Fruit fly (Drosophila melanogaster): ENCODE measurements around the gene Datp.

Gene Datp

DNA sequence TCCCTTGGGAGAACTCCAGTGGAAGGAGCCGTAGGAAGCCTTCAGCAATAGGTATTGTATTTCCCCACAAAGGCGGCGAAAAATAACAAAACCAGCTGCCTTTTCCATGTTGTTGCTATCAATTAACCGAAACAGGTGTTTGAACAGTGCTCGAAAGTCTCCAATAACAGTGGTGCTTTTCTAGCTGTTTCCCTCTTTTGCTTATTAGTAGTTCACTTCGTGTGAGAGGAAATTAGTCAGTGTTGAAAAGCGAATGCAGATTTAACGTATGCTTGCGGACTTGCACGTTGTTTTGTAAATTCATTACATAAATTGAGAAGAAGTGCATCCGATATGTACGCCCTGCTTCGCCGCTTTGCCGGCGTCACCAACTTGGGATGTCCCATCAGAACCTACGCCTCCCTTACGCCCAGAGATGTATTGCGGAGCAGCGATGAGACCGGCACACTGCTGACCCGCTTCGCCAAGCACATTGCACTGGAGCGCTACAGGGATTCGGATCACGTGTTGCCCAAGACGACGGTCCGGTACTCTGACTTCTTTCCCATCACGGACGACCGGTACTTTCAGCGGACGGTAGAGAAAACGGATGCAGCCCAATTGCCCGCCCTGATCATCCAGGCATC, at the start of gene Datp, which contains the start of gene CG4619:
Datp (minus strand) TSS at position 160 of the 626 bp plus-strand sequence.
CG4619 (plus strand) TSS at position 233 of the 626 bp plus-strand sequence.
- no peak for TF ChIP-seq CG8478 (optimal IDR thresholded peaks at IDR 0.05)

DNA sequence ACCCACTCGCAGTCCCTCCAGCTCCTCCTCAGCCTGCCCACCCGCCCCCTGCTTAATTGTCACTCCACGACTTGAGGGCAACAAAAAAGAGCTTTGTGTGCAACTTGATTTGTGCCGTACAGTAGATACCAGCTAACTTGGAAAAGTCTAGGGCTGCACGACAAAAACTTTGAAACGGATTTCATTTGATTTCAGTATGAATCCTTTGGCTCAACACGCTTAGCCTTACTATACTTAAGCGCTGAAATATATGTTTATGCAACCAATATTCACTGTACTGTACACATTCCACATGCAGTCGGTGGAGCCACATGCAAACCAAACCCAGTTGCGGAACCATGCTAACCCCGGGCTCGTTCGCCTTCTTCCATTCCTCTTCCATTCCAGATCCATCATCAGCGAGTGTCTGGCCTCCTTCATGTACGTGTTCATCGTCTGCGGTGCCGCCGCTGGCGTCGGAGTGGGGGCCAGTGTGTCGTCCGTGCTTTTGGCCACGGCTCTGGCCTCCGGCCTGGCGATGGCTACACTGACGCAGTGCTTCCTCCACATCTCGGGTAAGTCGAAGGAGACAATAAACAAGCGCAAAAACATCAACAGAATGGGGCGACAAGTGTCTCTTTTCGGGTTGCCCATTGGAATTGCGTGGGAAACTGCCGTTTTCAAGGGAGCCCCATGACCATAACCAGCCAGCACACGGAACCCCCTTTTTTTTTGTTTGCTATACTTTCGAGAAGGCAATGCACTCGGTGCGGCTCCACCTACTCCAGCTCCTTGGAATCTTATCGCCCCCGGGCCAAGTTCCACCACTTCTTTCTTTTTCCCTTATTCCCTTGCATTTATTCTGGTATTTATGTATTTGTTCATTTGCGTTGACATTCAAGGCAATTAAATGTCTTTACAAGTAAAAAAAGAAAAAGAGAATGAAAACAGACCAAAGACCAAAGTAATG, 48.1 kb upstream of the Datp start:
- TF ChIP-seq CG8478 (optimal IDR thresholded peaks at IDR 0.05) (no peak), CTCF (optimal IDR thresholded peaks at IDR 0.05) (no peak)

- TF ChIP-seq CTCF (optimal IDR thresholded peaks at IDR 0.05) (no peak), CG8478 (optimal IDR thresholded peaks at IDR 0.05) (no peak)
Measured at dm6 chr2L:9984078-9984772, 45.6 kb upstream of the Datp start, which contains the start of gene bib. Gene bib, plus strand, starts transcription at chr2L:9984645.

dm6 chr2L:9982516-9982915, 43.9 kb upstream of the Datp start:
- no peak for TF ChIP-seq CTCF (optimal IDR thresholded peaks at IDR 0.05)
- no peak for TF ChIP-seq CG8478 (optimal IDR thresholded peaks at IDR 0.05)

- TF ChIP-seq CG8478 (optimal IDR thresholded peaks at IDR 0.05) (no peak), CTCF (optimal IDR thresholded peaks at IDR 0.05) (no peak)
Measured at dm6 chr2L:9981809-9982208, 43.2 kb upstream of the Datp start.

dm6 chr2L:9972624-9973023, 34.0 kb upstream of the Datp start:
- no peak for TF ChIP-seq CG8478 (optimal IDR thresholded peaks at IDR 0.05)
- no peak for TF ChIP-seq CTCF (optimal IDR thresholded peaks at IDR 0.05)

- TF ChIP-seq CG8478 (optimal IDR thresholded peaks at IDR 0.05) (no peak), CTCF (optimal IDR thresholded peaks at IDR 0.05) (no peak)
Measured at dm6 chr2L:9968201-9968727, 29.7 kb upstream of the Datp start.

- TF ChIP-seq CTCF (optimal IDR thresholded peaks at IDR 0.05) (no peak), CG8478 (optimal IDR thresholded peaks at IDR 0.05) (no peak)
Measured at dm6 chr2L:9966983-9967737, 28.6 kb upstream of the Datp start, which contains the start of the genes Dref and RpL13. Gene Dref, minus strand, starts transcription at chr2L:9967229. Gene RpL13, plus strand, starts transcription at chr2L:9967313.

DNA sequence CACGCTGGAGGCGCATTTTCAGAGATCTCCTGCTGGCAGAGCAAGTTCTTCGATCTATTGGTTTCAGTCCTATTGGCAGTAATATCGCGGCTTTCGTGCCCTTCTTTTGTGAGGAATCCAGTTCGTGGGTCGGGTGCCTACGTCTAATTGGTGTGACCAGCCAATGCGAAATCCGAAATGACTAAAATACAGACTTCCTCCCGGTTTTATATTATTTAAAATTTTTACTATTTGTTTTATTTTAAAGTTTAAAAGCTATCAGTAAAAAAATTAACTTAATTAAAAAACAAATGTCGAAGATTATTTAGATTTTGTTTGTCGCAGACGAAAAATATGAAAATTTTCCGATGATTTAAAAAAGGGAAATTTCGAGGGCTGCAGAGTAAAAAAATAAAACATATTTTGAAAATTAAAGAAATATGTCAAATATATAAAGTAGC, 25.0 kb upstream of the Datp start, which contains the start of gene CG5850:
CG5850 (minus strand) TSS at position 347 of the 440 bp plus-strand sequence.
- no peak for TF ChIP-seq CG8478 (optimal IDR thresholded peaks at IDR 0.05)
- TF ChIP-seq CTCF (optimal IDR thresholded peaks at IDR 0.05), result no peak

DNA sequence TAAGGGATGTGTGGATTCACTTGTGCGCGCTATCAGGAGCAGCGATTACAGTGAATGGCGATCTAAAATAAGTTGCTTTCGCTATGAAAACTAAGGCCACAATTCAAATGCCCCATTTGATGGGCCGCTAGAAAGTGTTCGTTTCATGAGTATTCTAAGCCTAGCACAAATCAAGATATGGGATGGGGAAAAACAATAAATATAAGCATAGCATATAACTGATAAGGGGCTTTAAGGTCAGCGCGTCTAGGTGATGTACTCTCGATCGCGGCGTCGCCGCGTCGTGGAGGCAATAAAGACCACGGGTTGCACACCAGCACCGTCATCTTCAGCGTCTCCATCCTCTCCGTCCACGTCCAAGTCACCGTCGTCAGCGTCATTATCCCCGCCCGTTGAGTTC, 22.2 kb upstream of the Datp start:
- no peak for TF ChIP-seq CTCF (optimal IDR thresholded peaks at IDR 0.05)
- TF ChIP-seq CG8478 (optimal IDR thresholded peaks at IDR 0.05), result no peak

dm6 chr2L:9956993-9957652, 18.5 kb upstream of the Datp start, which contains the start of the genes CG4658 and CG5846:
Gene CG4658, plus strand, starts transcription at chr2L:9957132.
Gene CG5846, minus strand, starts transcription at chr2L:9957237.
- TF ChIP-seq CG8478 (optimal IDR thresholded peaks at IDR 0.05) (no peak), CTCF (optimal IDR thresholded peaks at IDR 0.05) (no peak)

DNA sequence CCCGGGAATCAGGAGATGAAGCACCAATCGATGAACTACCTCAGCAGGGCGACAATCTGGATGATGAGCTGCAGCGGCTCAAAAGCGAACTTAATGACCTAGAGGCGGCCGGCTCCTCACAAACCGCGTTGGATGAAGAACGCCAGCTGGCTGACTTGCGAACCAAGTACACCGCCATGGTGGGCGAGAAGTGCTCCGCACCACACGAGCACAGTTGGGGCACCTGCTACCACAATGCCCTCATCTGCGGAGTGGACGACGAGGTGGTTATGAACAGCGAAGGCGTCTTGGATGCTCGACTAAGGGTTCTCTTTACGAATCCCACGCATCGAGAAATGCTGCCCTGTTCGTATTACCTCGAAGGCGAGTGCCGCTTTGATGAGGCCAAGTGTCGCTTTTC, 16.1 kb upstream of the Datp start:
- TF ChIP-seq CG8478 (optimal IDR thresholded peaks at IDR 0.05) (no peak), CTCF (optimal IDR thresholded peaks at IDR 0.05) (no peak)

DNA sequence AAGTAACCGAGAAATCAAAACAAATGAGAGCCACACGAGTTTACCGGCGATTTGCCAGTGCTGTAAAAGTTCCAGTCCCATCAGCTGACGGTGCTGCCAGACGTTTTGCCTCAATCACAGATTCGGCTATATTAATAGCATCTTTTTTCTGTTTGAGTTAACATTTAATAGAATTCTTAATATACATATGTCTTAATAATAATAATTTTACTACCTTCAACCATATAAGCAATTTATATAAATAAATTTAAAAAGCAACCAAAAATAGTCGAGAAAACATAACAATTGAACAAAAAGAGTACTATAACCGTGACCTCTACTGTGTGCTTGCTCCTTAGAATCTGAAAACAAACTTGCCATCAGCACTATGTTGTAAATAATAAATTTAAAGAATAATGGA, 15.5 kb upstream of the Datp start, which contains the start of the genes CG13126 and CG4709:
CG13126 (minus strand) TSS at position 63 of the 400 bp plus-strand sequence.
CG4709 (plus strand) TSS at position 207 of the 400 bp plus-strand sequence.
- TF ChIP-seq CG8478 (optimal IDR thresholded peaks at IDR 0.05) (no peak), CTCF (optimal IDR thresholded peaks at IDR 0.05) (no peak)

All from S2 (cell line).